Worm (Caenorhabditis elegans): ENCODE results near the gene C38H2.3.

- TF ChIP-seq ceh-28 (tag; optimal IDR thresholded peaks at IDR 0.05) = no peak
- no peak for TF ChIP-seq aly-2 (tag; optimal IDR thresholded peaks at IDR 0.05)
- no peak for TF ChIP-seq nhr-77 (tag; optimal IDR thresholded peaks at IDR 0.05)
- TF ChIP-seq fos-1 (tag; optimal IDR thresholded peaks at IDR 0.05) = no peak
- TF ChIP-seq R02D3.7 (tag; optimal IDR thresholded peaks at IDR 0.05) = no peak
- no peak for TF ChIP-seq pha-4 (tag; optimal IDR thresholded peaks at IDR 0.05)
- TF ChIP-seq ama-1 (optimal IDR thresholded peaks at IDR 0.05) = no peak
Measured at ce11 chrIII:10347049-10347448, 39.3 kb downstream of the C38H2.3 start, which contains the start of gene tbx-8.
